Worm (Caenorhabditis elegans): ENCODE data around the gene asm-2.

asm-2 gene

ce11 chrX:11357516-11357915 is 33.5 kb upstream of the asm-2 start, which contains the start of gene pgp-4:
pgp-4 (plus strand) TSS chrX:11357816.
- TF ChIP-seq mab-5 (tag; optimal IDR thresholded peaks at IDR 0.05) (no peak), nhr-12 (tag; optimal IDR thresholded peaks at IDR 0.05) (no peak), tbx-8 (GFP tag; optimal IDR thresholded peaks at IDR 0.05) (no peak)

- TF ChIP-seq ceh-39 (tag; optimal IDR thresholded peaks at IDR 0.05) (no peak), nhr-237 (tag; optimal IDR thresholded peaks at IDR 0.05) (no peak), lin-32 (GFP tag; optimal IDR thresholded peaks at IDR 0.05) (no peak), blmp-1 (tag; optimal IDR thresholded peaks at IDR 0.05) (no peak), mab-5 (tag; optimal IDR thresholded peaks at IDR 0.05) (no peak), hlh-1 (tag; optimal IDR thresholded peaks at IDR 0.05) (no peak), ceh-83 (GFP tag; optimal IDR thresholded peaks at IDR 0.05) (no peak)
Measured at ce11 chrX:11355856-11356255, 31.8 kb upstream of the asm-2 start.

ce11 chrX:11351856-11352255 is 27.8 kb upstream of the asm-2 start, which contains the start of gene pgp-3:
pgp-3 (plus strand) TSS chrX:11352156.
- no peak for TF ChIP-seq cnd-1 (tag; optimal IDR thresholded peaks at IDR 0.05)

- TF ChIP-seq sptf-1 (tag; optimal IDR thresholded peaks at IDR 0.05), result no peak
- no peak for TF ChIP-seq bed-3 (GFP tag; optimal IDR thresholded peaks at IDR 0.05)
- TF ChIP-seq nhr-76 (tag; optimal IDR thresholded peaks at IDR 0.05), result no peak
- TF ChIP-seq ceh-43 (GFP tag; optimal IDR thresholded peaks at IDR 0.05), result no peak
- TF ChIP-seq elt-1 (tag; optimal IDR thresholded peaks at IDR 0.05; ENCODE audit: borderline replicate concordance, insufficient read depth), result no peak
- TF ChIP-seq lin-32 (GFP tag; optimal IDR thresholded peaks at IDR 0.05), result no peak
- TF ChIP-seq mep-1 (tag; optimal IDR thresholded peaks at IDR 0.05), result no peak
- no peak for TF ChIP-seq zip-8 (tag; optimal IDR thresholded peaks at IDR 0.05)
- TF ChIP-seq flh-1 (GFP tag; optimal IDR thresholded peaks at IDR 0.05), result no peak
- TF ChIP-seq lin-13 (tag; optimal IDR thresholded peaks at IDR 0.05), result no peak
- no peak for TF ChIP-seq nhr-237 (tag; optimal IDR thresholded peaks at IDR 0.05)
- TF ChIP-seq unc-62 (GFP tag; optimal IDR thresholded peaks at IDR 0.05), result no peak
- no peak for TF ChIP-seq mab-5 (tag; optimal IDR thresholded peaks at IDR 0.05)
- no peak for TF ChIP-seq snpc-4 (tag; optimal IDR thresholded peaks at IDR 0.05)
- no peak for TF ChIP-seq sem-2 (GFP tag; optimal IDR thresholded peaks at IDR 0.05)
- TF ChIP-seq cnd-1 (tag; optimal IDR thresholded peaks at IDR 0.05), result no peak
- no peak for TF ChIP-seq nhr-28 (tag; optimal IDR thresholded peaks at IDR 0.05)
- no peak for TF ChIP-seq pha-4 (tag; optimal IDR thresholded peaks at IDR 0.05)
Measured at ce11 chrX:11351288-11351687, 27.2 kb upstream of the asm-2 start.

- no peak for TF ChIP-seq unc-120 (tag; optimal IDR thresholded peaks at IDR 0.05; ENCODE audit: poor library complexity, severe bottlenecking)
- no peak for TF ChIP-seq mls-2 (tag; optimal IDR thresholded peaks at IDR 0.05)
- TF ChIP-seq hlh-1 (tag; optimal IDR thresholded peaks at IDR 0.05), result no peak
- TF ChIP-seq cnd-1 (tag; optimal IDR thresholded peaks at IDR 0.05), result no peak
- no peak for TF ChIP-seq nhr-28 (tag; optimal IDR thresholded peaks at IDR 0.05)
- no peak for TF ChIP-seq lsy-2 (tag; optimal IDR thresholded peaks at IDR 0.05)
- TF ChIP-seq bed-3 (GFP tag; optimal IDR thresholded peaks at IDR 0.05), result no peak
- no peak for TF ChIP-seq lin-32 (GFP tag; optimal IDR thresholded peaks at IDR 0.05)
- no peak for TF ChIP-seq blmp-1 (tag; optimal IDR thresholded peaks at IDR 0.05)
- no peak for TF ChIP-seq ceh-43 (GFP tag; optimal IDR thresholded peaks at IDR 0.05)
- no peak for TF ChIP-seq ham-2 (GFP tag; optimal IDR thresholded peaks at IDR 0.05)
- no peak for TF ChIP-seq mep-1 (tag; optimal IDR thresholded peaks at IDR 0.05)
Measured at ce11 chrX:11346155-11346554, 22.1 kb upstream of the asm-2 start, which contains the start of gene oct-2. oct-2 (plus strand) TSS chrX:11346455.

- peak; percentile 89 for TF ChIP-seq ces-1 (GFP tag; optimal IDR thresholded peaks at IDR 0.05)
- TF ChIP-seq lin-32 (GFP tag; optimal IDR thresholded peaks at IDR 0.05), result no peak
Measured at ce11 chrX:11345471-11345870, 21.4 kb upstream of the asm-2 start.

- TF ChIP-seq hlh-1 (tag; optimal IDR thresholded peaks at IDR 0.05) (peak; percentile 61), unc-62 (GFP tag; optimal IDR thresholded peaks at IDR 0.05) (peak; percentile 21), sem-2 (GFP tag; optimal IDR thresholded peaks at IDR 0.05) (no peak)
Measured at ce11 chrX:11344899-11345298, 20.8 kb upstream of the asm-2 start.
